Fruit fly (Drosophila melanogaster) whole organism, embryonic: Measurements from ENCODE around the gene Zir.

Source experiments
- Abd-B ChIP-seq: fragments of 200-800 bp; sonication (Bioruptor generic); optimal IDR thresholded peaks from 2 replicates; lab custom pipeline; 2018; ENCODE audit warnings: missing biosample characterization, mild to moderate bottlenecking, missing genetic modification characterization, moderate library complexity
- Atf-2 ChIP-seq: fragments of 200-800 bp; sonication (Bioruptor generic); optimal IDR thresholded peaks from 2 replicates; lab custom pipeline; 2016; ENCODE audit warnings: missing biosample characterization, missing genetic modification characterization
- CG10431 ChIP-seq: fragments of 200-800 bp; sonication (Bioruptor generic); optimal IDR thresholded peaks from 3 replicates; lab custom pipeline; 2018; ENCODE audit warnings: missing biosample characterization, mild to moderate bottlenecking, missing genetic modification characterization
- CG10654 ChIP-seq: fragments of 200-800 bp; sonication (Bioruptor generic); optimal IDR thresholded peaks from 2 replicates; lab custom pipeline; 2016; ENCODE audit warnings: missing biosample characterization, missing genetic modification characterization
- CG10979 ChIP-seq: fragments of 200-800 bp; sonication (Bioruptor generic); optimal IDR thresholded peaks from 2 replicates; lab custom pipeline; 2018; ENCODE audit warnings: missing biosample characterization, mild to moderate bottlenecking, missing genetic modification characterization, moderate library complexity
- CG11398 ChIP-seq: fragments of 200-800 bp; sonication (Bioruptor generic); optimal IDR thresholded peaks from 2 replicates; lab custom pipeline; 2016; ENCODE audit warnings: missing biosample characterization, missing genetic modification characterization
- CG11723 ChIP-seq: fragments of 200-800 bp; sonication (Bioruptor generic); optimal IDR thresholded peaks from 2 replicates; lab custom pipeline; 2017; ENCODE audit warnings: missing biosample characterization, mild to moderate bottlenecking, missing genetic modification characterization
- CG15269 ChIP-seq: fragments of 200-800 bp; sonication (Bioruptor generic); optimal IDR thresholded peaks from 2 replicates; lab custom pipeline; 2018; ENCODE audit warnings: missing biosample characterization, mild to moderate bottlenecking, missing genetic modification characterization, moderate library complexity
- CG15479 ChIP-seq: fragments of 200-800 bp; sonication (Bioruptor generic); optimal IDR thresholded peaks from 3 replicates; lab custom pipeline; 2019; ENCODE audit warnings: missing biosample characterization, mild to moderate bottlenecking, missing genetic modification characterization, moderate library complexity
- CG16779 ChIP-seq: fragments of 200-800 bp; sonication (Bioruptor generic); IDR thresholded peaks from 2 replicates; pipeline ENCODE4 v1.3.6; 2022; ENCODE audit warnings: missing biosample characterization, missing genetic modification characterization
- CG16815 ChIP-seq: fragments of 200-800 bp; sonication (Bioruptor generic); optimal IDR thresholded peaks from 3 replicates; lab custom pipeline; 2017; ENCODE audit warnings: missing biosample characterization, mild to moderate bottlenecking, missing genetic modification characterization
- CG17568 ChIP-seq: fragments of 200-800 bp; sonication (Bioruptor generic); optimal IDR thresholded peaks from 2 replicates; lab custom pipeline; 2018; ENCODE audit warnings: missing biosample characterization, mild to moderate bottlenecking, missing genetic modification characterization, moderate library complexity
- CG18476 ChIP-seq: fragments of 200-800 bp; sonication (Bioruptor generic); optimal IDR thresholded peaks from 2 replicates; lab custom pipeline; 2016; ENCODE audit warnings: missing biosample characterization, mild to moderate bottlenecking, missing genetic modification characterization
- CG18599 ChIP-seq: fragments of 200-800 bp; sonication (Bioruptor generic); optimal IDR thresholded peaks from 3 replicates; lab custom pipeline; 2017; ENCODE audit warnings: missing biosample characterization, missing genetic modification characterization, mild to moderate bottlenecking, moderate library complexity, missing genetic modification reagents
- CG3065 ChIP-seq: fragments of 200-800 bp; sonication (Bioruptor generic); optimal IDR thresholded peaks from 2 replicates; lab custom pipeline; 2016; ENCODE audit warnings: missing biosample characterization, missing genetic modification characterization
- CG3847 ChIP-seq: fragments of 200-800 bp; sonication (Bioruptor generic); IDR thresholded peaks from 2 replicates; pipeline ENCODE4 v1.3.6; 2022; ENCODE audit warnings: missing biosample characterization, missing genetic modification characterization
- CG6689 ChIP-seq: fragments of 200-800 bp; sonication (Bioruptor generic); IDR thresholded peaks from 2 replicates; pipeline ENCODE4 v1.3.6; 2022; ENCODE audit warnings: missing biosample characterization, missing genetic modification characterization
- CG6765 ChIP-seq: fragments of 200-800 bp; sonication (Bioruptor generic); optimal IDR thresholded peaks from 3 replicates; lab custom pipeline; 2017; ENCODE audit warnings: missing biosample characterization, mild to moderate bottlenecking, missing genetic modification characterization
- CG8388 ChIP-seq: fragments of 200-800 bp; sonication (Bioruptor generic); optimal IDR thresholded peaks from 2 replicates; lab custom pipeline; 2019; ENCODE audit warnings: missing biosample characterization, mild to moderate bottlenecking, missing genetic modification characterization, moderate library complexity
- Dp ChIP-seq: fragments of 200-800 bp; sonication (Bioruptor generic); optimal IDR thresholded peaks from 2 replicates; lab custom pipeline; 2018; ENCODE audit warnings: missing biosample characterization, mild to moderate bottlenecking, missing genetic modification characterization, moderate library complexity
- HLH3B ChIP-seq: fragments of 200-800 bp; sonication (Bioruptor generic); IDR thresholded peaks from 2 replicates; pipeline ENCODE4 v1.3.6; 2022; ENCODE audit warnings: missing biosample characterization, missing genetic modification characterization
- Hmr ChIP-seq: fragments of 200-800 bp; sonication (Bioruptor generic); optimal IDR thresholded peaks from 3 replicates; lab custom pipeline; 2017; ENCODE audit warnings: mild to moderate bottlenecking, missing biosample characterization, missing genetic modification reagents, missing genetic modification characterization
- Hr51 ChIP-seq, 2 experiments: fragments of 200-800 bp; sonication (Bioruptor generic); optimal IDR thresholded peaks; 2 replicates in 1 of 2; 3 replicates in 1 of 2; lab custom pipeline; 2016 to 2018; ENCODE audit warnings: missing biosample characterization in 2 of 2, missing genetic modification characterization in 2 of 2, mild to moderate bottlenecking in 1 of 2, moderate library complexity in 1 of 2
- Optix ChIP-seq: fragments of 200-800 bp; sonication (Bioruptor generic); IDR thresholded peaks from 3 replicates; pipeline ENCODE4 v1.3.6; 2022; ENCODE audit warnings: missing biosample characterization, missing genetic modification characterization
- Usf ChIP-seq: fragments of 200-800 bp; sonication (Bioruptor generic); optimal IDR thresholded peaks from 2 replicates; lab custom pipeline; 2017; ENCODE audit warnings: missing genotype, missing biosample characterization, missing genetic modification characterization
- Vsx1 ChIP-seq: fragments of 200-800 bp; sonication (Bioruptor generic); optimal IDR thresholded peaks from 2 replicates; lab custom pipeline; 2017; ENCODE audit warnings: missing biosample characterization, mild to moderate bottlenecking, missing genetic modification characterization, missing genetic modification reagents
- YL-1 ChIP-seq: fragments of 200-800 bp; sonication (Bioruptor generic); optimal IDR thresholded peaks from 3 replicates; lab custom pipeline; 2017; ENCODE audit warnings: missing biosample characterization, mild to moderate bottlenecking, missing genetic modification characterization
- croc ChIP-seq: fragments of 200-800 bp; sonication (Bioruptor generic); conservative IDR thresholded peaks from 3 replicates; pipeline ENCODE4 v1.3.6; 2022; ENCODE audit warnings: missing biosample characterization, missing genetic modification characterization
- dimm ChIP-seq: fragments of 200-800 bp; sonication (Bioruptor generic); IDR thresholded peaks from 2 replicates; pipeline ENCODE4 v1.3.6; 2022; ENCODE audit warnings: missing biosample characterization, missing genetic modification characterization
- emc ChIP-seq: fragments of 200-800 bp; sonication (Bioruptor generic); optimal IDR thresholded peaks from 2 replicates; lab custom pipeline; 2016; ENCODE audit warnings: missing biosample characterization, missing genetic modification characterization
- ems ChIP-seq: fragments of 200-800 bp; sonication (Bioruptor generic); optimal IDR thresholded peaks from 3 replicates; lab custom pipeline; 2016; ENCODE audit warnings: missing biosample characterization, missing genetic modification characterization
- fd64A ChIP-seq: fragments of 200-800 bp; sonication (Bioruptor generic); optimal IDR thresholded peaks from 3 replicates; lab custom pipeline; 2018; ENCODE audit warnings: missing biosample characterization, mild to moderate bottlenecking, missing genetic modification characterization
- gfzf ChIP-seq: fragments of 200-800 bp; sonication (Bioruptor generic); optimal IDR thresholded peaks from 2 replicates; lab custom pipeline; 2016; ENCODE audit warnings: missing biosample characterization, mild to moderate bottlenecking, missing genetic modification characterization, moderate library complexity
- h ChIP-seq: fragments of >200 bp; optimal IDR thresholded peaks from 2 replicates; lab custom pipeline; 2017
- hkb ChIP-seq, 2 experiments: fragments of 200-800 bp in 1 of 2; fragments of >200 bp in 1 of 2; sonication (Bioruptor generic) in 1 of 2; IDR thresholded peaks in 1 of 2; optimal IDR thresholded peaks in 1 of 2; 2 replicates each; pipeline versions ENCODE4 v1.3.6 to Lab custom; 2017 to 2022; ENCODE audit warnings: missing biosample characterization in 1 of 2, missing genetic modification characterization in 1 of 2
- ind ChIP-seq: fragments of 200-800 bp; sonication (Bioruptor generic); optimal IDR thresholded peaks from 3 replicates; lab custom pipeline; 2016; ENCODE audit warnings: missing biosample characterization, missing genetic modification characterization
- lov ChIP-seq, 2 experiments: fragments of 200-800 bp in 1 of 2; fragments of >200 bp in 1 of 2; sonication (Bioruptor generic) in 1 of 2; IDR thresholded peaks in 1 of 2; optimal IDR thresholded peaks in 1 of 2; 2 replicates in 1 of 2; 3 replicates in 1 of 2; pipeline versions ENCODE4 v1.3.6 to Lab custom; 2017 to 2022; ENCODE audit warnings: missing biosample characterization in 1 of 2, missing genetic modification characterization in 1 of 2
- pnt ChIP-seq: fragments of 200-800 bp; sonication (Bioruptor generic); optimal IDR thresholded peaks from 3 replicates; lab custom pipeline; 2016; ENCODE audit warnings: missing biosample characterization, missing genetic modification characterization
- ssp ChIP-seq: fragments of 200-800 bp; sonication (Bioruptor generic); IDR thresholded peaks from 2 replicates; pipeline ENCODE4 v1.3.6; 2022; ENCODE audit warnings: missing biosample characterization, missing genetic modification characterization
- tll ChIP-seq, 2 experiments: fragments of 200-800 bp in 1 of 2; fragments of >200 bp in 1 of 2; sonication (Bioruptor generic) in 1 of 2; optimal IDR thresholded peaks; 2 replicates each; lab custom pipeline; 2017 to 2019; ENCODE audit warnings: missing biosample characterization in 2 of 2, missing genetic modification characterization in 2 of 2, mild to moderate bottlenecking in 1 of 2, moderate library complexity in 1 of 2
- twi ChIP-seq: fragments of 200-800 bp; optimal IDR thresholded peaks from 2 replicates; lab custom pipeline; 2019; ENCODE audit warnings: missing biosample characterization, mild to moderate bottlenecking, missing genetic modification characterization, moderate library complexity
- tx ChIP-seq: fragments of 200-800 bp; sonication (Bioruptor generic); optimal IDR thresholded peaks from 2 replicates; lab custom pipeline; 2016; ENCODE audit warnings: missing biosample characterization, missing genetic modification characterization
- vfl ChIP-seq: fragments of 200-800 bp; sonication (Bioruptor generic); optimal IDR thresholded peaks from 2 replicates; lab custom pipeline; 2016; ENCODE audit warnings: missing biosample characterization, missing genetic modification characterization
- vnd ChIP-seq: fragments of 200-800 bp; sonication (Bioruptor generic); IDR thresholded peaks from 3 replicates; pipeline ENCODE4 v1.3.6; 2022; ENCODE audit warnings: missing biosample characterization, missing genetic modification characterization; ENCODE audit not compliant: partially characterized antibody
- wek ChIP-seq: fragments of 200-800 bp; sonication (Bioruptor generic); optimal IDR thresholded peaks from 3 replicates; lab custom pipeline; 2018; ENCODE audit warnings: missing biosample characterization, mild to moderate bottlenecking, missing genetic modification characterization, moderate library complexity
- wor ChIP-seq: fragments of 200-800 bp; sonication (Bioruptor generic); IDR thresholded peaks from 2 replicates; pipeline ENCODE4 v1.3.6; 2022; ENCODE audit warnings: missing biosample characterization, missing genetic modification characterization
- z ChIP-seq: fragments of 200-800 bp; sonication (Bioruptor generic); IDR thresholded peaks from 3 replicates; pipeline ENCODE4 v1.3.6; 2022; ENCODE audit warnings: missing biosample characterization, missing genetic modification characterization

Zir gene

dm6 chr2L:128977-129941, 34.7 kb downstream of the Zir start (continued):
- TF ChIP-seq CG11398 (GFP tag; lab: Kevin White, UChicago): peak; percentile 30
- no peak for TF ChIP-seq ssp
- TF ChIP-seq ems (GFP tag; lab: Kevin White, UChicago): no peak
- TF ChIP-seq gfzf (GFP tag; lab: Kevin White, UChicago): no peak
- TF ChIP-seq CG18476 (GFP tag; lab: Kevin White, UChicago): no peak
- TF ChIP-seq fd64A (GFP tag; lab: Kevin White, UChicago): no peak
- no peak for TF ChIP-seq Dp (GFP tag; lab: Kevin White, UChicago)
- peak; percentile 25 for TF ChIP-seq Vsx1 (GFP tag; lab: Kevin White, UChicago)
- TF ChIP-seq twi (tag; lab: Kevin White, UChicago): no peak
- no peak for TF ChIP-seq tx (GFP tag; lab: Kevin White, UChicago)
- no peak for TF ChIP-seq hkb (optimal IDR thresholded peaks at IDR 0.05; lab: Kevin White, UChicago)
- TF ChIP-seq hkb (GFP tag; IDR thresholded peaks at IDR 0.05; lab: Robert Waterston, UW): peak; percentile 42; the same call in 1 of the 2 replicates
- TF ChIP-seq vnd (GFP tag; lab: Robert Waterston, UW): no peak
- no peak for TF ChIP-seq h
- no peak for TF ChIP-seq YL-1
- TF ChIP-seq Hmr (GFP tag; lab: Kevin White, UChicago): peak; percentile 57
- TF ChIP-seq Abd-B: no peak
- peak; percentile 18 for TF ChIP-seq CG15269 (tag; lab: Kevin White, UChicago)
- peak; percentile 10 for TF ChIP-seq CG11723
- peak; percentile 60 for TF ChIP-seq CG17568 (GFP tag; lab: Kevin White, UChicago)
- no peak for TF ChIP-seq tll (GFP tag; optimal IDR thresholded peaks at IDR 0.05; lab: Kevin White, UChicago)
- peak; percentile 15; the same call in 1 of the 2 replicates for TF ChIP-seq HLH3B (GFP tag; lab: Robert Waterston, UW)
- TF ChIP-seq Optix: 0 out of 3 replicates have a peak, but pooled peaks have one; percentile 15
- TF ChIP-seq z (GFP tag; lab: Robert Waterston, UW): peak; percentile 66; the same call in 2 of the 3 replicates
- TF ChIP-seq wor (GFP tag; lab: Robert Waterston, UW): no peak
- no peak for TF ChIP-seq CG3847
- TF ChIP-seq CG3065: no peak
- peak; percentile 25 for TF ChIP-seq CG10979 (tag; lab: Kevin White, UChicago)
- TF ChIP-seq pnt (GFP tag; lab: Kevin White, UChicago): no peak
- TF ChIP-seq CG18599 (GFP tag; lab: Kevin White, UChicago): peak; percentile 74
- no peak for TF ChIP-seq emc (GFP tag; lab: Kevin White, UChicago)
- TF ChIP-seq ind (GFP tag; lab: Kevin White, UChicago): no peak
- TF ChIP-seq croc (GFP tag; lab: Robert Waterston, UW): no peak
- no peak for TF ChIP-seq CG16815 (GFP tag; lab: Kevin White, UChicago)
- no peak for TF ChIP-seq Hr51 (GFP tag; optimal IDR thresholded peaks at IDR 0.05; lab: Kevin White, UChicago)
- TF ChIP-seq CG10431 (GFP tag; lab: Kevin White, UChicago): peak; percentile 39
- TF ChIP-seq CG8388 (GFP tag; lab: Kevin White, UChicago): no peak
- TF ChIP-seq CG15479: no peak
- peak; percentile 47 for TF ChIP-seq CG6765 (GFP tag; lab: Kevin White, UChicago)
- TF ChIP-seq CG6689 (GFP tag; lab: Robert Waterston, UW): no peak
- 0 out of 2 replicates have a peak, but pooled peaks have one; percentile 52 for TF ChIP-seq CG16779 (GFP tag; lab: Robert Waterston, UW)
- TF ChIP-seq vfl (GFP tag; lab: Kevin White, UChicago): peak; percentile 14
- TF ChIP-seq wek (GFP tag; lab: Kevin White, UChicago): peak; percentile 65
- no peak for TF ChIP-seq CG10654 (GFP tag; lab: Kevin White, UChicago)
- no peak for TF ChIP-seq lov (optimal IDR thresholded peaks at IDR 0.05; lab: Kevin White, UChicago)
- 0 out of 3 replicates have a peak, but pooled peaks have one; percentile 46 for TF ChIP-seq lov (GFP tag; IDR thresholded peaks at IDR 0.05; lab: Robert Waterston, UW)
- no peak for TF ChIP-seq dimm (GFP tag; lab: Robert Waterston, UW)
- no peak for TF ChIP-seq Usf (GFP tag; lab: Kevin White, UChicago)
- no peak for TF ChIP-seq Atf-2 (GFP tag; lab: Kevin White, UChicago)
